Fruit fly (Drosophila melanogaster) whole organism, embryonic: Measurements from ENCODE around the gene Rbf.

ENCODE experiments used
- Abd-B ChIP-seq: fragments of 200-800 bp; sonication (Bioruptor generic); optimal IDR thresholded peaks from 2 replicates; lab custom pipeline; 2018; ENCODE audit warnings: missing biosample characterization, mild to moderate bottlenecking, missing genetic modification characterization, moderate library complexity
- Antp ChIP-seq: fragments of 200-800 bp; sonication (Bioruptor generic); optimal IDR thresholded peaks from 3 replicates; lab custom pipeline; 2016; ENCODE audit warnings: missing biosample characterization, missing genetic modification characterization
- Atf-2 ChIP-seq: fragments of 200-800 bp; sonication (Bioruptor generic); optimal IDR thresholded peaks from 2 replicates; lab custom pipeline; 2016; ENCODE audit warnings: missing biosample characterization, missing genetic modification characterization
- Atf3 ChIP-seq: fragments of 200-800 bp; sonication (Bioruptor generic); optimal IDR thresholded peaks from 3 replicates; lab custom pipeline; 2016; ENCODE audit warnings: missing biosample characterization, missing genetic modification characterization
- Bdp1 ChIP-seq: fragments of 200-800 bp; sonication (Bioruptor generic); optimal IDR thresholded peaks from 3 replicates; lab custom pipeline; 2016; ENCODE audit warnings: missing biosample characterization, missing genetic modification characterization
- C15 ChIP-seq: fragments of 200-800 bp; sonication (Bioruptor generic); IDR thresholded peaks from 3 replicates; pipeline ENCODE4 v1.3.6; 2022; ENCODE audit warnings: missing biosample characterization, missing genetic modification characterization
- CG1024 ChIP-seq: fragments of 200-800 bp; sonication (Bioruptor generic); IDR thresholded peaks from 2 replicates; pipeline ENCODE4 v1.3.6; 2022; ENCODE audit warnings: missing biosample characterization, missing genetic modification characterization
- CG10565 ChIP-seq: fragments of 200-800 bp; sonication (Bioruptor generic); optimal IDR thresholded peaks from 3 replicates; lab custom pipeline; 2016; ENCODE audit warnings: missing biosample characterization, mild to moderate bottlenecking, missing genetic modification characterization
- CG11093 ChIP-seq: fragments of 200-800 bp; sonication (Bioruptor generic); IDR thresholded peaks from 3 replicates; pipeline ENCODE4 v1.3.6; 2022; ENCODE audit warnings: missing biosample characterization, missing genetic modification characterization
- CG11247 ChIP-seq: fragments of 200-800 bp; sonication (Bioruptor generic); IDR thresholded peaks from 2 replicates; pipeline ENCODE4 v1.3.6; 2022; ENCODE audit warnings: missing biosample characterization, missing genetic modification characterization
- CG12071 ChIP-seq: fragments of 200-800 bp; sonication (Bioruptor generic); optimal IDR thresholded peaks from 3 replicates; lab custom pipeline; 2018; ENCODE audit warnings: missing biosample characterization, mild to moderate bottlenecking, missing genetic modification characterization
- CG12942 ChIP-seq: fragments of 200-800 bp; sonication (Bioruptor generic); optimal IDR thresholded peaks from 3 replicates; lab custom pipeline; 2016; ENCODE audit warnings: missing biosample characterization, missing genetic modification characterization
- CG15696 ChIP-seq: fragments of 200-800 bp; sonication (Bioruptor generic); optimal IDR thresholded peaks from 2 replicates; lab custom pipeline; 2019; ENCODE audit warnings: missing biosample characterization, mild to moderate bottlenecking, missing genetic modification characterization, moderate library complexity
- CG1603 ChIP-seq: fragments of 200-800 bp; sonication (Bioruptor generic); optimal IDR thresholded peaks from 2 replicates; lab custom pipeline; 2019; ENCODE audit warnings: missing biosample characterization, mild to moderate bottlenecking, missing genetic modification characterization, moderate library complexity
- CG16779 ChIP-seq: fragments of 200-800 bp; sonication (Bioruptor generic); IDR thresholded peaks from 2 replicates; pipeline ENCODE4 v1.3.6; 2022; ENCODE audit warnings: missing biosample characterization, missing genetic modification characterization
- CG17186 ChIP-seq: fragments of 200-800 bp; sonication (Bioruptor generic); optimal IDR thresholded peaks from 3 replicates; lab custom pipeline; 2017; ENCODE audit warnings: missing biosample characterization, missing genetic modification reagents, missing genetic modification characterization
- CG17802 ChIP-seq: fragments of 200-800 bp; sonication (Bioruptor generic); optimal IDR thresholded peaks from 2 replicates; lab custom pipeline; 2018; ENCODE audit warnings: missing biosample characterization, mild to moderate bottlenecking, missing genetic modification characterization, moderate library complexity
- CG18599 ChIP-seq: fragments of 200-800 bp; sonication (Bioruptor generic); optimal IDR thresholded peaks from 3 replicates; lab custom pipeline; 2017; ENCODE audit warnings: missing biosample characterization, missing genetic modification characterization, mild to moderate bottlenecking, moderate library complexity, missing genetic modification reagents
- CG18619 ChIP-seq: fragments of 200-800 bp; sonication (Bioruptor generic); optimal IDR thresholded peaks from 3 replicates; lab custom pipeline; 2017; ENCODE audit warnings: missing biosample characterization, mild to moderate bottlenecking, missing genetic modification characterization
- CG2202 ChIP-seq: fragments of 200-800 bp; sonication (Bioruptor generic); optimal IDR thresholded peaks from 2 replicates; lab custom pipeline; 2018; ENCODE audit warnings: missing biosample characterization, mild to moderate bottlenecking, missing genetic modification characterization
- CG2678 ChIP-seq: fragments of 200-800 bp; sonication (Bioruptor generic); optimal IDR thresholded peaks from 3 replicates; lab custom pipeline; 2019; ENCODE audit warnings: missing biosample characterization, mild to moderate bottlenecking, missing genetic modification characterization, moderate library complexity
- CG2712 ChIP-seq: fragments of 200-800 bp; optimal IDR thresholded peaks from 3 replicates; lab custom pipeline; 2019; ENCODE audit warnings: missing biosample characterization, mild to moderate bottlenecking, missing genetic modification characterization, moderate library complexity
- CG2889 ChIP-seq: fragments of 200-800 bp; sonication (Bioruptor generic); IDR thresholded peaks from 3 replicates; pipeline ENCODE4 v1.3.6; 2022; ENCODE audit warnings: missing biosample characterization, missing genetic modification characterization
- CG30403 ChIP-seq: fragments of 200-800 bp; sonication (Bioruptor generic); optimal IDR thresholded peaks from 3 replicates; lab custom pipeline; 2016; ENCODE audit warnings: missing biosample characterization, missing genetic modification characterization
- CG9609 ChIP-seq: fragments of 200-800 bp; sonication (Bioruptor generic); optimal IDR thresholded peaks from 3 replicates; lab custom pipeline; 2016; ENCODE audit warnings: missing biosample characterization, missing genetic modification characterization
- Fer2 ChIP-seq: fragments of 200-800 bp; sonication (Bioruptor generic); optimal IDR thresholded peaks from 2 replicates; lab custom pipeline; 2018; ENCODE audit warnings: missing biosample characterization, mild to moderate bottlenecking, missing genetic modification characterization, moderate library complexity
- Lhr ChIP-seq: fragments of 200-800 bp; sonication (Bioruptor generic); optimal IDR thresholded peaks from 3 replicates; lab custom pipeline; 2017; ENCODE audit warnings: mild to moderate bottlenecking, missing biosample characterization, missing genetic modification reagents, missing genetic modification characterization
- Neu2 ChIP-seq: fragments of 200-800 bp; sonication (Bioruptor generic); optimal IDR thresholded peaks from 3 replicates; lab custom pipeline; 2016; ENCODE audit warnings: missing biosample characterization, missing genetic modification characterization, borderline replicate concordance
- Ptx1 ChIP-seq: fragments of 200-800 bp; sonication (Bioruptor generic); IDR thresholded peaks from 2 replicates; pipeline ENCODE4 v1.3.6; 2022; ENCODE audit warnings: missing biosample characterization, missing genetic modification characterization
- Scr ChIP-seq: fragments of 200-800 bp; sonication (Bioruptor generic); IDR thresholded peaks from 2 replicates; pipeline ENCODE4 v1.3.6; 2022; ENCODE audit warnings: missing biosample characterization, missing genetic modification characterization; ENCODE audit not compliant: partially characterized antibody
- Xrp1 ChIP-seq: fragments of 200-800 bp; sonication (Bioruptor generic); IDR thresholded peaks from 2 replicates; pipeline ENCODE4 v1.3.6; 2022; ENCODE audit warnings: missing biosample characterization, missing genetic modification characterization
- al ChIP-seq: fragments of 200-800 bp; sonication (Bioruptor generic); IDR thresholded peaks from 2 replicates; pipeline ENCODE4 v1.3.6; 2022; ENCODE audit warnings: missing biosample characterization, missing genetic modification characterization
- bbx ChIP-seq: fragments of 200-800 bp; sonication (Bioruptor generic); IDR thresholded peaks from 2 replicates; pipeline ENCODE4 v1.3.6; 2022; ENCODE audit warnings: missing biosample characterization, missing genetic modification characterization; ENCODE audit not compliant: partially characterized antibody
- chinmo ChIP-seq: fragments of 200-800 bp; sonication (Bioruptor generic); IDR thresholded peaks from 4 replicates; pipeline ENCODE4 v1.3.6; 2022; ENCODE audit warnings: missing biosample characterization, missing genetic modification characterization; ENCODE audit not compliant: partially characterized antibody
- exex ChIP-seq: fragments of 200-800 bp; sonication (Bioruptor generic); optimal IDR thresholded peaks from 4 replicates; lab custom pipeline; 2018; ENCODE audit warnings: missing biosample characterization, mild to moderate bottlenecking, missing genetic modification characterization, moderate library complexity
- gfzf ChIP-seq: fragments of 200-800 bp; sonication (Bioruptor generic); optimal IDR thresholded peaks from 2 replicates; lab custom pipeline; 2016; ENCODE audit warnings: missing biosample characterization, mild to moderate bottlenecking, missing genetic modification characterization, moderate library complexity
- grn ChIP-seq: fragments of 200-800 bp; sonication (Bioruptor generic); optimal IDR thresholded peaks from 3 replicates; lab custom pipeline; 2017; ENCODE audit warnings: missing biosample characterization, missing genetic modification characterization
- hb ChIP-seq: fragments of 200-800 bp; sonication (Bioruptor generic); IDR thresholded peaks from 3 replicates; pipeline ENCODE4 v1.3.6; 2022; ENCODE audit warnings: missing biosample characterization, missing genetic modification characterization; ENCODE audit not compliant: partially characterized antibody
- kni ChIP-seq: fragments of 200-800 bp; sonication (Bioruptor generic); optimal IDR thresholded peaks from 3 replicates; lab custom pipeline; 2017; ENCODE audit warnings: mild to moderate bottlenecking, missing biosample characterization, missing genetic modification reagents, missing genetic modification characterization
- odd ChIP-seq: fragments of 200-800 bp; sonication (Bioruptor generic); optimal IDR thresholded peaks from 2 replicates; lab custom pipeline; 2017; ENCODE audit warnings: missing biosample characterization, mild to moderate bottlenecking, missing genetic modification characterization
- org-1 ChIP-seq: fragments of 200-800 bp; sonication (Bioruptor generic); optimal IDR thresholded peaks from 2 replicates; lab custom pipeline; 2017; ENCODE audit warnings: missing biosample characterization, missing genetic modification characterization
- ranshi ChIP-seq: fragments of 200-800 bp; sonication (Bioruptor generic); IDR thresholded peaks from 2 replicates; pipeline ENCODE4 v1.3.6; 2022; ENCODE audit warnings: missing biosample characterization, missing genetic modification characterization
- ro ChIP-seq: fragments of 200-800 bp; sonication (Bioruptor generic); IDR thresholded peaks from 2 replicates; pipeline ENCODE4 v1.3.6; 2022; ENCODE audit warnings: missing biosample characterization, missing genetic modification characterization
- sc ChIP-seq, 3 experiments: fragments of >200 bp in 2 of 3; fragments of 200-800 bp in 1 of 3; sonication (Bioruptor generic) in 1 of 3; optimal IDR thresholded peaks; 2 replicates in 2 of 3; 3 replicates in 1 of 3; lab custom pipeline; 2017; ENCODE audit warnings: mild to moderate bottlenecking in 1 of 3, missing biosample characterization in 1 of 3, missing genetic modification characterization in 1 of 3, missing genetic modification reagents in 1 of 3
- sd ChIP-seq: fragments of 200-800 bp; sonication (Bioruptor generic); optimal IDR thresholded peaks from 3 replicates; lab custom pipeline; 2018; ENCODE audit warnings: missing biosample characterization, mild to moderate bottlenecking, missing genetic modification characterization, moderate library complexity
- shn ChIP-seq: fragments of 200-800 bp; sonication (Bioruptor generic); optimal IDR thresholded peaks from 3 replicates; lab custom pipeline; 2016; ENCODE audit warnings: missing biosample characterization, missing genetic modification characterization
- tna ChIP-seq: fragments of 200-800 bp; sonication (Bioruptor generic); IDR thresholded peaks from 2 replicates; pipeline ENCODE4 v1.3.6; 2022; ENCODE audit warnings: missing biosample characterization, missing genetic modification characterization; ENCODE audit not compliant: partially characterized antibody
- trh ChIP-seq: fragments of 200-800 bp; sonication (Bioruptor generic); optimal IDR thresholded peaks from 2 replicates; lab custom pipeline; 2016; ENCODE audit warnings: missing biosample characterization, missing genetic modification characterization
- unpg ChIP-seq: fragments of 200-800 bp; sonication (Bioruptor generic); optimal IDR thresholded peaks from 3 replicates; lab custom pipeline; 2018; ENCODE audit warnings: missing biosample characterization, mild to moderate bottlenecking, missing genetic modification characterization, moderate library complexity

Gene Rbf

dm6 chrX:768480-769123, 32.7 kb downstream of the Rbf start (continued):
- no peak for TF ChIP-seq CG12071 (GFP tag; lab: Kevin White, UChicago)
- TF ChIP-seq shn (GFP tag; lab: Kevin White, UChicago) = no peak
- no peak for TF ChIP-seq CG17186 (GFP tag; lab: Kevin White, UChicago)
- TF ChIP-seq Lhr (GFP tag; lab: Kevin White, UChicago) = no peak
- TF ChIP-seq sc (optimal IDR thresholded peaks at IDR 0.05; lab: Kevin White, UChicago) = no peak
- TF ChIP-seq sc (GFP tag; optimal IDR thresholded peaks at IDR 0.05; lab: Kevin White, UChicago) = no peak
- no peak for TF ChIP-seq C15 (GFP tag; lab: Robert Waterston, UW)
- peak; percentile 22 for TF ChIP-seq CG2202 (tag; lab: Kevin White, UChicago)
- TF ChIP-seq exex = no peak
- peak; percentile 38; the same call in 1 of the 2 replicates for TF ChIP-seq Xrp1 (GFP tag; lab: Robert Waterston, UW)
- no peak for TF ChIP-seq CG11093 (GFP tag; lab: Robert Waterston, UW)
- no peak for TF ChIP-seq CG9609 (GFP tag; lab: Kevin White, UChicago)
- no peak for TF ChIP-seq Abd-B (GFP tag; lab: Kevin White, UChicago)
- no peak for TF ChIP-seq odd (GFP tag; lab: Kevin White, UChicago)
- peak; percentile 3 for TF ChIP-seq grn (GFP tag; lab: Kevin White, UChicago)
- TF ChIP-seq chinmo (GFP tag; lab: Robert Waterston, UW) = 0 out of 4 replicates have a peak, but pooled peaks have one; percentile 20
- TF ChIP-seq hb (GFP tag; lab: Robert Waterston, UW) = no peak
- no peak for TF ChIP-seq tna
- no peak for TF ChIP-seq gfzf
- TF ChIP-seq trh (GFP tag; lab: Kevin White, UChicago) = no peak
- TF ChIP-seq ro (GFP tag; lab: Robert Waterston, UW) = no peak
- TF ChIP-seq unpg (GFP tag; lab: Kevin White, UChicago) = no peak
- TF ChIP-seq bbx (GFP tag; lab: Robert Waterston, UW) = no peak
- TF ChIP-seq CG16779 (GFP tag; lab: Robert Waterston, UW) = no peak
- TF ChIP-seq Fer2 (tag; lab: Kevin White, UChicago) = no peak
- TF ChIP-seq CG2678 = peak; percentile 15
- no peak for TF ChIP-seq CG11247 (GFP tag; lab: Robert Waterston, UW)
- TF ChIP-seq CG10565 (GFP tag; lab: Kevin White, UChicago) = no peak
- no peak for TF ChIP-seq al (GFP tag; lab: Robert Waterston, UW)
- no peak for TF ChIP-seq CG1024
- no peak for TF ChIP-seq Ptx1 (GFP tag; lab: Robert Waterston, UW)
- no peak for TF ChIP-seq Antp (GFP tag; lab: Kevin White, UChicago)
- no peak for TF ChIP-seq ranshi (GFP tag; lab: Robert Waterston, UW)
- no peak for TF ChIP-seq Neu2 (GFP tag; lab: Kevin White, UChicago)
- TF ChIP-seq Bdp1 (GFP tag; lab: Kevin White, UChicago) = no peak
- TF ChIP-seq CG17802 (tag; lab: Kevin White, UChicago) = no peak
- peak; percentile 26 for TF ChIP-seq CG18599 (GFP tag; lab: Kevin White, UChicago)
- peak; percentile 28 for TF ChIP-seq CG15696 (tag; lab: Kevin White, UChicago)
- no peak for TF ChIP-seq CG2889 (GFP tag; lab: Robert Waterston, UW)
- TF ChIP-seq CG18619 (GFP tag; lab: Kevin White, UChicago) = no peak
- TF ChIP-seq CG1603 (tag; lab: Kevin White, UChicago) = peak; percentile 3
- TF ChIP-seq sd (tag; lab: Kevin White, UChicago) = no peak
- TF ChIP-seq CG2712 (tag; lab: Kevin White, UChicago) = no peak
- no peak for TF ChIP-seq Atf-2 (GFP tag; lab: Kevin White, UChicago)
- TF ChIP-seq Scr (GFP tag; lab: Robert Waterston, UW) = no peak
- peak; percentile 79 for TF ChIP-seq kni (GFP tag; lab: Kevin White, UChicago)
- TF ChIP-seq CG30403 (GFP tag; lab: Kevin White, UChicago) = no peak
- TF ChIP-seq CG12942 = no peak
- TF ChIP-seq org-1 = peak; percentile 12
- no peak for TF ChIP-seq Atf3 (GFP tag; lab: Kevin White, UChicago)
